Fruit fly (Drosophila melanogaster) whole organism, pupa: ENCODE measurements around the gene CG12723.

ENCODE experiments used
- CG10348 ChIP-seq: fragments of 200-800 bp; sonication (Bioruptor generic); IDR thresholded peaks from 2 replicates; pipeline ENCODE4 v1.3.6; 2022; ENCODE audit warnings: missing biosample characterization, missing genetic modification characterization
- CG12605 ChIP-seq: fragments of 200-800 bp; sonication (Bioruptor generic); IDR thresholded peaks from 2 replicates; pipeline ENCODE4 v1.3.6; 2022; ENCODE audit warnings: missing biosample characterization, missing genetic modification characterization
- CG13204 ChIP-seq: fragments of 200-800 bp; sonication (Bioruptor generic); optimal IDR thresholded peaks from 2 replicates; lab custom pipeline; 2018; ENCODE audit warnings: missing biosample characterization, mild to moderate bottlenecking, missing genetic modification characterization, moderate library complexity
- CG14655 ChIP-seq: fragments of 200-800 bp; sonication (Bioruptor generic); optimal IDR thresholded peaks from 3 replicates; lab custom pipeline; 2017; ENCODE audit warnings: mild to moderate bottlenecking, missing biosample characterization, missing genetic modification reagents, missing genetic modification characterization
- CG15710 ChIP-seq: fragments of 200-800 bp; sonication (Bioruptor generic); optimal IDR thresholded peaks from 2 replicates; lab custom pipeline; 2018; ENCODE audit warnings: missing biosample characterization, mild to moderate bottlenecking, missing genetic modification characterization, moderate library complexity
- CG17806 ChIP-seq: fragments of 200-800 bp; sonication (Bioruptor generic); optimal IDR thresholded peaks from 2 replicates; lab custom pipeline; 2018; ENCODE audit warnings: missing biosample characterization, mild to moderate bottlenecking, missing genetic modification characterization, moderate library complexity
- CG32121 ChIP-seq: fragments of 200-800 bp; sonication (Bioruptor generic); IDR thresholded peaks from 2 replicates; pipeline ENCODE4 v1.3.6; 2022; ENCODE audit warnings: missing biosample characterization, missing genetic modification characterization
- CG34367 ChIP-seq: fragments of 200-800 bp; sonication (Bioruptor generic); optimal IDR thresholded peaks from 2 replicates; lab custom pipeline; 2018; ENCODE audit warnings: missing biosample characterization, mild to moderate bottlenecking, missing genetic modification characterization
- CG4496 ChIP-seq: fragments of 200-800 bp; sonication (Bioruptor generic); IDR thresholded peaks from 3 replicates; pipeline ENCODE4 v1.3.6; 2022; ENCODE audit warnings: missing biosample characterization, missing genetic modification characterization
- CG8159 ChIP-seq: fragments of 200-800 bp; sonication (Bioruptor generic); optimal IDR thresholded peaks from 3 replicates; lab custom pipeline; 2018; ENCODE audit warnings: missing biosample characterization, mild to moderate bottlenecking, missing genetic modification characterization, moderate library complexity
- CG8301 ChIP-seq: fragments of 200-800 bp; sonication (Bioruptor generic); optimal IDR thresholded peaks from 2 replicates; lab custom pipeline; 2018; ENCODE audit warnings: missing biosample characterization, mild to moderate bottlenecking, missing genetic modification characterization
- CG9948 ChIP-seq: fragments of 200-800 bp; sonication (Bioruptor generic); optimal IDR thresholded peaks from 2 replicates; lab custom pipeline; 2018; ENCODE audit warnings: missing biosample characterization, mild to moderate bottlenecking, missing genetic modification characterization, moderate library complexity
- D1 ChIP-seq: fragments of 200-800 bp; sonication (Bioruptor generic); optimal IDR thresholded peaks from 2 replicates; lab custom pipeline; 2018; ENCODE audit warnings: missing biosample characterization, mild to moderate bottlenecking, missing genetic modification characterization, moderate library complexity
- EcR ChIP-seq: fragments of 200-800 bp; sonication (Bioruptor generic); optimal IDR thresholded peaks from 3 replicates; lab custom pipeline; 2019; ENCODE audit warnings: missing biosample characterization, missing genetic modification characterization, mild to moderate bottlenecking, moderate library complexity, missing genetic modification reagents
- Ets98B ChIP-seq: fragments of 200-800 bp; sonication (Bioruptor generic); IDR thresholded peaks from 2 replicates; pipeline ENCODE4 v1.3.6; 2022; ENCODE audit warnings: missing biosample characterization, missing genetic modification characterization
- Pif1A ChIP-seq: fragments of 200-800 bp; sonication (Bioruptor generic); optimal IDR thresholded peaks from 3 replicates; lab custom pipeline; 2016; ENCODE audit warnings: missing biosample characterization, missing genetic modification characterization
- Pif1B ChIP-seq: fragments of 200-800 bp; sonication (Bioruptor generic); optimal IDR thresholded peaks from 3 replicates; lab custom pipeline; 2016; ENCODE audit warnings: missing biosample characterization, missing genetic modification characterization
- Snoo ChIP-seq: fragments of 200-800 bp; sonication (Bioruptor generic); optimal IDR thresholded peaks from 3 replicates; lab custom pipeline; 2017; ENCODE audit warnings: missing biosample characterization, mild to moderate bottlenecking, missing genetic modification characterization, inconsistent platforms
- fd96Ca ChIP-seq: fragments of 200-800 bp; sonication (Bioruptor generic); IDR thresholded peaks from 3 replicates; pipeline ENCODE4 v1.3.6; 2022; ENCODE audit warnings: missing biosample characterization, missing genetic modification characterization
- gl ChIP-seq: fragments of 200-800 bp; sonication (Bioruptor generic); optimal IDR thresholded peaks from 2 replicates; lab custom pipeline; 2018; ENCODE audit warnings: missing biosample characterization, mild to moderate bottlenecking, missing genetic modification characterization
- rn ChIP-seq: fragments of 200-800 bp; sonication (Bioruptor generic); IDR thresholded peaks from 2 replicates; pipeline ENCODE4 v1.3.6; 2022; ENCODE audit warnings: missing biosample characterization, missing genetic modification characterization

The CG12723 gene

dm6 chrX:13227505-13228207 is 36.0 kb upstream of the CG12723 start:
- TF ChIP-seq Pif1B (GFP tag; lab: Kevin White, UChicago): no peak
- no peak for TF ChIP-seq Ets98B (GFP tag; lab: Robert Waterston, UW)
- TF ChIP-seq Pif1A (GFP tag; lab: Kevin White, UChicago): no peak
- TF ChIP-seq CG10348 (GFP tag; lab: Robert Waterston, UW): no peak
- TF ChIP-seq CG15710: no peak
- no peak for TF ChIP-seq EcR (GFP tag; lab: Kevin White, UChicago)
- TF ChIP-seq CG4496 (GFP tag; lab: Robert Waterston, UW): no peak

dm6 chrX:13226478-13226877 is 34.8 kb upstream of the CG12723 start:
- TF ChIP-seq CG32121 (GFP tag; lab: Robert Waterston, UW): no peak
- TF ChIP-seq rn (GFP tag; lab: Robert Waterston, UW): no peak
- TF ChIP-seq Pif1B (GFP tag; lab: Kevin White, UChicago): peak; percentile 12
- no peak for TF ChIP-seq CG10348 (GFP tag; lab: Robert Waterston, UW)
- TF ChIP-seq gl (tag; lab: Kevin White, UChicago): no peak
- TF ChIP-seq CG8301 (tag; lab: Kevin White, UChicago): peak; percentile 58
- no peak for TF ChIP-seq CG13204 (GFP tag; lab: Kevin White, UChicago)
- peak; percentile 5 for TF ChIP-seq D1 (tag; lab: Kevin White, UChicago)
- TF ChIP-seq fd96Ca (GFP tag; lab: Robert Waterston, UW): no peak
- peak; percentile 62 for TF ChIP-seq CG17806 (tag; lab: Kevin White, UChicago)
- TF ChIP-seq EcR (GFP tag; lab: Kevin White, UChicago): no peak
- peak; percentile 11 for TF ChIP-seq Snoo (tag; lab: Kevin White, UChicago)
- peak; percentile 64 for TF ChIP-seq CG15710
- TF ChIP-seq CG12605 (GFP tag; lab: Robert Waterston, UW): no peak
- peak; percentile 73 for TF ChIP-seq CG8159 (tag; lab: Kevin White, UChicago)
- TF ChIP-seq Ets98B (GFP tag; lab: Robert Waterston, UW): no peak
- TF ChIP-seq CG4496 (GFP tag; lab: Robert Waterston, UW): no peak
- peak; percentile 41 for TF ChIP-seq CG34367
- peak; percentile 44 for TF ChIP-seq Pif1A (GFP tag; lab: Kevin White, UChicago)
- peak; percentile 72 for TF ChIP-seq CG14655 (GFP tag; lab: Kevin White, UChicago)
- TF ChIP-seq CG9948: peak; percentile 59

DNA sequence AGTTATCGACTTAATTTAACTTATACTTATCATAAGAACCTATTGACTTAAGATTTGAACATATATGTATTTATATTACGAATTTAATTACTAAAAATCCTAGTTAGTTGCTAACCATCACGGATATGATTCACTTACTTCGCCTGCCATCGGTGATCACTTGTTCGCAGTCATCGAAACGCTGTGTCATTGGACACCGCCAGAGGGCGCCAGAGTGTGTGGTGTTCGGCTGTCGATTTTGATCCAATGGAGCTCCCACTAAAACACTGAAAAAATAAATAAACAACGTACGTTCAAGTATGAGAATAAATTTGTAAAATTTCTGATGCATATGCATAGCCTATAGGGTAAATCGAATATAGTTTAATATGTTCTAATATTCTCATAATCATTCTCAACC is 33.2 kb upstream of the CG12723 start:
- no peak for TF ChIP-seq Pif1B (GFP tag; lab: Kevin White, UChicago)
- TF ChIP-seq Pif1A (GFP tag; lab: Kevin White, UChicago): no peak

DNA sequence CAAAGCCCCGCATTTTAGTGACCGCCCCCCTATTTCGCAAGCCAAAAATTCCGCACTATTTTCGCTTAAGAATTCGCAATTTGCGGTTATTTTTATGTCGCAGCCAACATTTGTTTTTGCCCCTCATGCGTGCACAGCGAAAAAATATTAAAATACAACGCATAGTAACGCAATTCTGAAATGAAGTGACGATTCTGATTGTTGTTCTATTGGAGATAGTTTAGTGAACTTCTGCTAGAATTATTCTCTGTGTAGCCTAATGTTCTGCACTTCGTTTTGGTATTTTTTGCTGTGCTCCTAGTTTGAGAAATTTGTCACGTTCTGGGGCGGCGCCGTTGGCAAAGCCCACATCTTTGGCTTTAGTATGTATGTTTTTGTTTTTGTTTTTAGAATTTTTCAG is 30.2 kb upstream of the CG12723 start:
- TF ChIP-seq rn (GFP tag; lab: Robert Waterston, UW) (no peak), gl (tag; lab: Kevin White, UChicago) (no peak), CG4496 (GFP tag; lab: Robert Waterston, UW) (peak; percentile 36; the same call in 1 of the 3 replicates), fd96Ca (GFP tag; lab: Robert Waterston, UW) (0 out of 3 replicates have a peak, but pooled peaks have one; percentile 27), CG12605 (GFP tag; lab: Robert Waterston, UW) (no peak), Ets98B (GFP tag; lab: Robert Waterston, UW) (peak; percentile 64), CG13204 (GFP tag; lab: Kevin White, UChicago) (no peak), Snoo (tag; lab: Kevin White, UChicago) (no peak), CG10348 (GFP tag; lab: Robert Waterston, UW) (no peak), EcR (GFP tag; lab: Kevin White, UChicago) (no peak), CG34367 (no peak), CG14655 (GFP tag; lab: Kevin White, UChicago) (peak; percentile 19), D1 (tag; lab: Kevin White, UChicago) (no peak), CG32121 (GFP tag; lab: Robert Waterston, UW) (peak; percentile 56; the same call in 1 of the 2 replicates), CG8301 (tag; lab: Kevin White, UChicago) (peak; percentile 28), Pif1B (GFP tag; lab: Kevin White, UChicago) (no peak), CG8159 (tag; lab: Kevin White, UChicago) (no peak)

DNA sequence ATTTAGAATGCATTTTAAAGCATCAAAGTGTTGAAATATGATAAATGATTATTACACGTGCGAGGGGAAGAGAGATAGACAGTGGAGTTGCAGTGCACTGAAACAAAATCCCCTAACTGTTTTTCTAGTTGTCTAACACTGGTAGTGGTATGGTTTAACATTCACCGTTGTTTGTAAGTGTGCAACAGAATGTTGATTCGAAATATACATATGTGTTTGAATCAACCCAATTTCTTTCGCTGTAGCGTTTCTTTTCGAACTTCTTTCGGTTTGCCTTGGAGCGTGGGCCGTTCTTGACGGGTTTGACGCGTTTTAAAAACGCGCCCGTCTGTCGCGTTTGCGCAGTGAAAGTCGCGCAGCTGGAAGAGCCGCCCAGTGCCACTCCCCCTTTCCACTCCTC is 29.6 kb upstream of the CG12723 start:
- TF ChIP-seq Pif1B (GFP tag; lab: Kevin White, UChicago) (peak; percentile 19), CG12605 (GFP tag; lab: Robert Waterston, UW) (no peak), CG4496 (GFP tag; lab: Robert Waterston, UW) (peak; percentile 56; the same call in 1 of the 3 replicates), Pif1A (GFP tag; lab: Kevin White, UChicago) (peak; percentile 35), rn (GFP tag; lab: Robert Waterston, UW) (no peak), Snoo (tag; lab: Kevin White, UChicago) (peak; percentile 38), CG8159 (tag; lab: Kevin White, UChicago) (no peak), CG8301 (tag; lab: Kevin White, UChicago) (peak; percentile 33), CG9948 (no peak), CG34367 (no peak), CG14655 (GFP tag; lab: Kevin White, UChicago) (peak; percentile 11), D1 (tag; lab: Kevin White, UChicago) (no peak), CG17806 (tag; lab: Kevin White, UChicago) (no peak), gl (tag; lab: Kevin White, UChicago) (no peak), fd96Ca (GFP tag; lab: Robert Waterston, UW) (0 out of 3 replicates have a peak, but pooled peaks have one; percentile 15), EcR (GFP tag; lab: Kevin White, UChicago) (no peak), CG15710 (no peak), CG32121 (GFP tag; lab: Robert Waterston, UW) (peak; percentile 19; the same call in 1 of the 2 replicates), Ets98B (GFP tag; lab: Robert Waterston, UW) (no peak), CG10348 (GFP tag; lab: Robert Waterston, UW) (no peak), CG13204 (GFP tag; lab: Kevin White, UChicago) (no peak)
